Worm (Caenorhabditis elegans) whole organism, late embryonic: Measurements from ENCODE around the gene F31D5.6.

Source experiments
- F13H6.1 ChIP-seq: sonication (generic microtip); optimal IDR thresholded peaks from 2 replicates; lab custom pipeline; 2016; ENCODE audit warnings: missing genetic modification characterization, missing compliant biosample characterization
- ama-1 ChIP-seq: fragments of 150-350 bp; optimal IDR thresholded peaks from 2 replicates; lab custom pipeline; 2014
- ceh-18 ChIP-seq: sonication (generic microtip); optimal IDR thresholded peaks from 2 replicates; lab custom pipeline; 2016; ENCODE audit warnings: missing genetic modification characterization, missing compliant biosample characterization
- ceh-2 ChIP-seq: sonication (generic microtip); optimal IDR thresholded peaks from 2 replicates; lab custom pipeline; 2016; ENCODE audit warnings: missing genotype, missing genetic modification characterization, missing compliant biosample characterization
- ceh-24 ChIP-seq: sonication (generic microtip); optimal IDR thresholded peaks from 2 replicates; lab custom pipeline; 2016; ENCODE audit warnings: mild to moderate bottlenecking, missing genetic modification characterization, missing compliant biosample characterization
- ceh-30 ChIP-seq: fragments of 150-350 bp; optimal IDR thresholded peaks from 2 replicates; lab custom pipeline; 2014; ENCODE audit warnings: missing biosample characterization, missing genetic modification characterization
- ceh-48 ChIP-seq: sonication (generic microtip); optimal IDR thresholded peaks from 2 replicates; lab custom pipeline; 2016; ENCODE audit warnings: missing genetic modification characterization, inconsistent platforms, missing compliant biosample characterization
- ets-4 ChIP-seq: sonication (generic microtip); optimal IDR thresholded peaks from 2 replicates; lab custom pipeline; 2016; ENCODE audit warnings: missing genetic modification characterization, missing compliant biosample characterization
- fax-1 ChIP-seq: sonication (generic microtip); optimal IDR thresholded peaks from 2 replicates; lab custom pipeline; 2016; ENCODE audit warnings: missing genotype, missing genetic modification characterization, missing compliant biosample characterization
- fkh-10 ChIP-seq: fragments of 150-350 bp; optimal IDR thresholded peaks from 2 replicates; lab custom pipeline; 2014; ENCODE audit warnings: missing biosample characterization, missing genetic modification reagents, missing genetic modification characterization
- gmeb-2 ChIP-seq: sonication (generic microtip); optimal IDR thresholded peaks from 2 replicates; lab custom pipeline; 2016; ENCODE audit warnings: missing genetic modification characterization, inconsistent platforms, missing compliant biosample characterization
- hlh-13 ChIP-seq: fragments of 200-800 bp; sonication (Bioruptor generic); optimal IDR thresholded peaks from 2 replicates; lab custom pipeline; 2018; ENCODE audit warnings: mild to moderate bottlenecking, missing genetic modification characterization, missing compliant biosample characterization
- hlh-15 ChIP-seq: sonication (generic microtip); optimal IDR thresholded peaks from 2 replicates; lab custom pipeline; 2016; ENCODE audit warnings: missing genetic modification characterization, missing compliant biosample characterization
- hlh-8 ChIP-seq: sonication (generic microtip); optimal IDR thresholded peaks from 2 replicates; lab custom pipeline; 2016; ENCODE audit warnings: missing genotype, missing genetic modification characterization, missing compliant biosample characterization
- lim-6 ChIP-seq: sonication (generic microtip); optimal IDR thresholded peaks from 2 replicates; lab custom pipeline; 2016; ENCODE audit warnings: missing genetic modification characterization, missing compliant biosample characterization
- lin-11 ChIP-seq: fragments of 200-800 bp; sonication (Bioruptor generic); optimal IDR thresholded peaks from 2 replicates; lab custom pipeline; 2018; ENCODE audit warnings: mild to moderate bottlenecking, missing genetic modification characterization, missing compliant biosample characterization
- mec-3 ChIP-seq: sonication (generic microtip); optimal IDR thresholded peaks from 2 replicates; lab custom pipeline; 2016; ENCODE audit warnings: borderline replicate concordance, missing genetic modification characterization, missing compliant biosample characterization
- nfya-1 ChIP-seq: sonication (generic microtip); optimal IDR thresholded peaks from 2 replicates; lab custom pipeline; 2017; ENCODE audit warnings: missing genetic modification characterization, mild to moderate bottlenecking, missing compliant biosample characterization, antibody characterized with exemption, moderate library complexity
- nhr-11 ChIP-seq: fragments of 150-350 bp; optimal IDR thresholded peaks from 2 replicates; lab custom pipeline; 2014; ENCODE audit warnings: missing biosample characterization, missing genetic modification characterization
- npax-4 ChIP-seq: sonication (generic microtip); optimal IDR thresholded peaks from 2 replicates; lab custom pipeline; 2016; ENCODE audit warnings: missing genetic modification characterization, missing compliant biosample characterization
- pha-4 ChIP-seq: fragments of 150-350 bp; optimal IDR thresholded peaks from 2 replicates; lab custom pipeline; 2018; ENCODE audit warnings: missing biosample characterization, missing genetic modification reagents, missing genetic modification characterization
- ref-2 ChIP-seq: sonication (generic microtip); optimal IDR thresholded peaks from 2 replicates; lab custom pipeline; 2016; ENCODE audit warnings: missing genetic modification characterization, missing compliant biosample characterization
- sdc-2 ChIP-seq: sonication (generic microtip); optimal IDR thresholded peaks from 2 replicates; lab custom pipeline; 2016; ENCODE audit warnings: missing genotype, missing genetic modification characterization, missing compliant biosample characterization
- sox-2 ChIP-seq: fragments of 200-800 bp; sonication (Bioruptor generic); IDR thresholded peaks from 2 replicates; pipeline ENCODE4 v1.3.6; 2022; ENCODE audit warnings: missing genetic modification reagents, missing genetic modification characterization, missing compliant biosample characterization
- syd-9 ChIP-seq: sonication (generic microtip); optimal IDR thresholded peaks from 2 replicates; lab custom pipeline; 2016; ENCODE audit warnings: mild to moderate bottlenecking, missing genetic modification characterization, moderate library complexity, missing compliant biosample characterization
- tbx-7 ChIP-seq: sonication (generic microtip); optimal IDR thresholded peaks from 2 replicates; lab custom pipeline; 2016; ENCODE audit warnings: missing genotype, missing genetic modification characterization, missing compliant biosample characterization
- unc-86 ChIP-seq: sonication (generic microtip); optimal IDR thresholded peaks from 2 replicates; lab custom pipeline; 2016; ENCODE audit warnings: missing genetic modification characterization, missing compliant biosample characterization
- zip-5 ChIP-seq: sonication (generic microtip); optimal IDR thresholded peaks from 2 replicates; lab custom pipeline; 2016; ENCODE audit warnings: missing genetic modification characterization, missing compliant biosample characterization

Gene F31D5.6

ce11 chrII:4244959-4245358 lies 35.5 kb downstream of the F31D5.6 start (continued):
- TF ChIP-seq ceh-18 (tag; lab: Kevin White, UChicago), result no peak
- no peak for TF ChIP-seq lim-6 (tag; lab: Kevin White, UChicago)
- TF ChIP-seq, all 69 proteins: peak for 0

- TF ChIP-seq npax-4 (tag; lab: Kevin White, UChicago), result no peak
- TF ChIP-seq ets-4 (tag; lab: Kevin White, UChicago), result no peak
- TF ChIP-seq ceh-2 (tag; lab: Kevin White, UChicago), result no peak
- no peak for TF ChIP-seq lin-11 (tag; lab: Kevin White, UChicago)
- no peak for TF ChIP-seq mec-3
- TF ChIP-seq hlh-8 (tag; lab: Kevin White, UChicago), result no peak
- TF ChIP-seq tbx-7, result no peak
- no peak for TF ChIP-seq unc-86 (tag; lab: Kevin White, UChicago)
- TF ChIP-seq F13H6.1 (tag; lab: Kevin White, UChicago), result no peak
- no peak for TF ChIP-seq fax-1
- TF ChIP-seq nhr-11 (tag; lab: Kevin White, UChicago), result no peak
- TF ChIP-seq pha-4 (tag; lab: Kevin White, UChicago), result no peak
- no peak for TF ChIP-seq fkh-10 (GFP tag; lab: Kevin White, UChicago)
- TF ChIP-seq gmeb-2, result no peak
- TF ChIP-seq hlh-15 (tag; lab: Kevin White, UChicago), result no peak
- no peak for TF ChIP-seq ceh-24
Measured at ce11 chrII:4246897-4247296, 37.4 kb downstream of the F31D5.6 start, which contains the start of gene gpa-11. Gene gpa-11 (plus strand): TSS chrII:4247197.

- TF ChIP-seq syd-9 (tag; lab: Kevin White, UChicago), result no peak
- TF ChIP-seq ceh-48 (tag; lab: Kevin White, UChicago), result peak; percentile 56
Measured at ce11 chrII:4256541-4257001, 47.1 kb downstream of the F31D5.6 start, which contains the start of gene C16A11.7. Gene C16A11.7 (minus strand): TSS chrII:4256951.

- TF ChIP-seq ref-2, result no peak
- no peak for TF ChIP-seq ama-1 (lab: Kevin White, UChicago)
- TF ChIP-seq ceh-18 (tag; lab: Kevin White, UChicago), result no peak
- TF ChIP-seq mec-3, result no peak
- no peak for TF ChIP-seq ceh-30 (tag; lab: Kevin White, UChicago)
- no peak for TF ChIP-seq hlh-13 (GFP tag; lab: Kevin White, UChicago)
- TF ChIP-seq nhr-11 (tag; lab: Kevin White, UChicago), result no peak
- no peak for TF ChIP-seq lin-11 (tag; lab: Kevin White, UChicago)
- no peak for TF ChIP-seq zip-5
- no peak for TF ChIP-seq nfya-1 (tag; lab: Kevin White, UChicago)
- TF ChIP-seq sdc-2 (tag; lab: Kevin White, UChicago), result no peak
- TF ChIP-seq hlh-8 (tag; lab: Kevin White, UChicago), result no peak
- TF ChIP-seq npax-4 (tag; lab: Kevin White, UChicago), result no peak
- no peak for TF ChIP-seq sox-2 (GFP tag; lab: Robert Waterston, UW)
Measured at ce11 chrII:4258683-4259082, 49.2 kb downstream of the F31D5.6 start, which contains the start of gene clec-135. Gene clec-135 (minus strand): TSS chrII:4258783.
